Fruit fly (Drosophila melanogaster) whole organism, embryonic: ENCODE measurements around the gene toy.

Source experiments
- CG10209 ChIP-seq: fragments of 200-800 bp; sonication (Bioruptor generic); optimal IDR thresholded peaks from 3 replicates; lab custom pipeline; 2017; ENCODE audit warnings: missing biosample characterization, mild to moderate bottlenecking, missing genetic modification characterization, missing genetic modification reagents
- CG10267 ChIP-seq: fragments of 200-800 bp; sonication (Bioruptor generic); optimal IDR thresholded peaks from 2 replicates; lab custom pipeline; 2018; ENCODE audit warnings: missing biosample characterization, mild to moderate bottlenecking, missing genetic modification characterization, moderate library complexity
- CG10274 ChIP-seq: fragments of 200-800 bp; sonication (Bioruptor generic); optimal IDR thresholded peaks from 3 replicates; lab custom pipeline; 2017; ENCODE audit warnings: missing biosample characterization, mild to moderate bottlenecking, missing genetic modification characterization
- CG12744 ChIP-seq: fragments of 200-800 bp; sonication (Bioruptor generic); optimal IDR thresholded peaks from 2 replicates; lab custom pipeline; 2016; ENCODE audit warnings: missing biosample characterization, missing genetic modification characterization
- CG12942 ChIP-seq: fragments of 200-800 bp; sonication (Bioruptor generic); optimal IDR thresholded peaks from 3 replicates; lab custom pipeline; 2016; ENCODE audit warnings: missing biosample characterization, missing genetic modification characterization
- CG14965 ChIP-seq: fragments of 200-800 bp; sonication (Bioruptor generic); optimal IDR thresholded peaks from 2 replicates; lab custom pipeline; 2016; ENCODE audit warnings: missing biosample characterization, missing genetic modification characterization, borderline replicate concordance
- CG15696 ChIP-seq: fragments of 200-800 bp; sonication (Bioruptor generic); optimal IDR thresholded peaks from 2 replicates; lab custom pipeline; 2019; ENCODE audit warnings: missing biosample characterization, mild to moderate bottlenecking, missing genetic modification characterization, moderate library complexity
- CG1603 ChIP-seq: fragments of 200-800 bp; sonication (Bioruptor generic); optimal IDR thresholded peaks from 2 replicates; lab custom pipeline; 2019; ENCODE audit warnings: missing biosample characterization, mild to moderate bottlenecking, missing genetic modification characterization, moderate library complexity
- CG17385 ChIP-seq: fragments of 200-800 bp; sonication (Bioruptor generic); optimal IDR thresholded peaks from 3 replicates; lab custom pipeline; 2018; ENCODE audit warnings: missing biosample characterization, mild to moderate bottlenecking, missing genetic modification characterization
- CG17568 ChIP-seq: fragments of 200-800 bp; sonication (Bioruptor generic); optimal IDR thresholded peaks from 2 replicates; lab custom pipeline; 2018; ENCODE audit warnings: missing biosample characterization, mild to moderate bottlenecking, missing genetic modification characterization, moderate library complexity
- CG17829 ChIP-seq: fragments of 200-800 bp; optimal IDR thresholded peaks from 2 replicates; lab custom pipeline; 2019; ENCODE audit warnings: missing biosample characterization, mild to moderate bottlenecking, missing genetic modification characterization, moderate library complexity
- CG2129 ChIP-seq: fragments of 200-800 bp; sonication (Bioruptor generic); IDR thresholded peaks from 2 replicates; pipeline ENCODE4 v1.3.6; 2022; ENCODE audit warnings: missing biosample characterization, missing genetic modification characterization; ENCODE audit not compliant: partially characterized antibody
- CG30431 ChIP-seq: fragments of 200-800 bp; sonication (Bioruptor generic); optimal IDR thresholded peaks from 2 replicates; lab custom pipeline; 2017; ENCODE audit warnings: missing biosample characterization, missing genetic modification characterization
- CG3847 ChIP-seq: fragments of 200-800 bp; sonication (Bioruptor generic); IDR thresholded peaks from 2 replicates; pipeline ENCODE4 v1.3.6; 2022; ENCODE audit warnings: missing biosample characterization, missing genetic modification characterization
- CG42726 ChIP-seq: fragments of 200-800 bp; sonication (Bioruptor generic); IDR thresholded peaks from 2 replicates; pipeline ENCODE4 v1.3.6; 2022; ENCODE audit warnings: missing biosample characterization, missing genetic modification characterization; ENCODE audit not compliant: partially characterized antibody
- CG4617 ChIP-seq: fragments of 200-800 bp; sonication (Bioruptor generic); optimal IDR thresholded peaks from 3 replicates; lab custom pipeline; 2016; ENCODE audit warnings: missing biosample characterization, missing genetic modification characterization, borderline replicate concordance
- CG6854 ChIP-seq: fragments of 200-800 bp; sonication (Bioruptor generic); optimal IDR thresholded peaks from 3 replicates; lab custom pipeline; 2017; ENCODE audit warnings: missing biosample characterization, mild to moderate bottlenecking, missing genetic modification characterization
- CG9876 ChIP-seq: fragments of 200-800 bp; sonication (Bioruptor generic); optimal IDR thresholded peaks from 2 replicates; lab custom pipeline; 2016; ENCODE audit warnings: missing biosample characterization, missing genetic modification characterization
- CrebB ChIP-seq: fragments of 200-800 bp; sonication (Bioruptor generic); optimal IDR thresholded peaks from 3 replicates; lab custom pipeline; 2018; ENCODE audit warnings: missing biosample characterization, mild to moderate bottlenecking, missing genetic modification characterization
- Deaf1 ChIP-seq: fragments of 200-800 bp; optimal IDR thresholded peaks from 3 replicates; lab custom pipeline; 2019; ENCODE audit warnings: missing biosample characterization, mild to moderate bottlenecking, missing genetic modification characterization, moderate library complexity
- Dp ChIP-seq: fragments of 200-800 bp; sonication (Bioruptor generic); optimal IDR thresholded peaks from 2 replicates; lab custom pipeline; 2018; ENCODE audit warnings: missing biosample characterization, mild to moderate bottlenecking, missing genetic modification characterization, moderate library complexity
- Fer1 ChIP-seq: fragments of 200-800 bp; sonication (Bioruptor generic); optimal IDR thresholded peaks from 2 replicates; lab custom pipeline; 2017; ENCODE audit warnings: missing biosample characterization, mild to moderate bottlenecking, missing genetic modification characterization
- Hr3 ChIP-seq: fragments of 200-800 bp; sonication (Bioruptor generic); optimal IDR thresholded peaks from 3 replicates; lab custom pipeline; 2016; ENCODE audit warnings: missing biosample characterization, missing genetic modification characterization
- Lim3 ChIP-seq: fragments of 200-800 bp; sonication (Bioruptor generic); IDR thresholded peaks from 2 replicates; pipeline ENCODE4 v1.3.6; 2022; ENCODE audit warnings: missing biosample characterization, missing genetic modification characterization
- MBD-R2 ChIP-seq: fragments of 200-800 bp; sonication (Bioruptor generic); IDR thresholded peaks from 2 replicates; pipeline ENCODE4 v1.3.6; 2022; ENCODE audit warnings: missing biosample characterization, missing genetic modification characterization
- NK7.1 ChIP-seq: fragments of 200-800 bp; sonication (Bioruptor generic); optimal IDR thresholded peaks from 3 replicates; lab custom pipeline; 2016; ENCODE audit warnings: missing biosample characterization, missing genetic modification characterization
- Nf-YB ChIP-seq: fragments of 200-800 bp; sonication (Bioruptor generic); optimal IDR thresholded peaks from 3 replicates; lab custom pipeline; 2019; ENCODE audit warnings: missing biosample characterization, mild to moderate bottlenecking, missing genetic modification characterization, moderate library complexity
- Opbp ChIP-seq: fragments of 200-800 bp; sonication (Bioruptor generic); IDR thresholded peaks from 3 replicates; pipeline ENCODE4 v1.3.6; 2022; ENCODE audit warnings: missing biosample characterization, missing genetic modification characterization; ENCODE audit not compliant: partially characterized antibody
- PHDP ChIP-seq: fragments of 200-800 bp; sonication (Bioruptor generic); optimal IDR thresholded peaks from 3 replicates; lab custom pipeline; 2018; ENCODE audit warnings: missing biosample characterization, mild to moderate bottlenecking, missing genetic modification characterization, moderate library complexity
- Pdp1 ChIP-seq, 2 experiments: fragments of 200-800 bp; sonication (Bioruptor generic); optimal IDR thresholded peaks; 3 replicates each; lab custom pipeline; 2016; ENCODE audit warnings: missing biosample characterization in 2 of 2, missing genetic modification characterization in 2 of 2, mild to moderate bottlenecking in 1 of 2, moderate library complexity in 1 of 2
- Ptx1 ChIP-seq: fragments of 200-800 bp; sonication (Bioruptor generic); IDR thresholded peaks from 2 replicates; pipeline ENCODE4 v1.3.6; 2022; ENCODE audit warnings: missing biosample characterization, missing genetic modification characterization
- Sox100B ChIP-seq: fragments of 200-800 bp; sonication (Bioruptor generic); optimal IDR thresholded peaks from 3 replicates; lab custom pipeline; 2018; ENCODE audit warnings: missing biosample characterization, mild to moderate bottlenecking, missing genetic modification characterization
- Spps ChIP-seq: fragments of 200-800 bp; sonication (Bioruptor generic); optimal IDR thresholded peaks from 2 replicates; lab custom pipeline; 2018; ENCODE audit warnings: missing biosample characterization, mild to moderate bottlenecking, missing genetic modification characterization
- Taf1 ChIP-seq: fragments of 200-800 bp; sonication (Bioruptor generic); IDR thresholded peaks from 2 replicates; pipeline ENCODE4 v1.3.6; 2022; ENCODE audit warnings: missing biosample characterization, missing genetic modification characterization
- YL-1 ChIP-seq: fragments of 200-800 bp; sonication (Bioruptor generic); optimal IDR thresholded peaks from 3 replicates; lab custom pipeline; 2017; ENCODE audit warnings: missing biosample characterization, mild to moderate bottlenecking, missing genetic modification characterization
- ato ChIP-seq: fragments of 200-800 bp; sonication (Bioruptor generic); IDR thresholded peaks from 2 replicates; pipeline ENCODE4 v1.3.6; 2022; ENCODE audit warnings: missing biosample characterization, missing genetic modification characterization; ENCODE audit not compliant: partially characterized antibody
- ci ChIP-seq: fragments of 200-800 bp; sonication (Bioruptor generic); IDR thresholded peaks from 3 replicates; pipeline ENCODE4 v1.3.6; 2022; ENCODE audit warnings: missing biosample characterization, missing genetic modification characterization
- croc ChIP-seq: fragments of 200-800 bp; sonication (Bioruptor generic); conservative IDR thresholded peaks from 3 replicates; pipeline ENCODE4 v1.3.6; 2022; ENCODE audit warnings: missing biosample characterization, missing genetic modification characterization
- danr ChIP-seq: fragments of 200-800 bp; sonication (Bioruptor generic); IDR thresholded peaks from 2 replicates; pipeline ENCODE4 v1.3.6; 2022; ENCODE audit warnings: missing biosample characterization, missing genetic modification characterization
- eyg ChIP-seq: fragments of 200-800 bp; sonication (Bioruptor generic); optimal IDR thresholded peaks from 3 replicates; lab custom pipeline; 2016; ENCODE audit warnings: missing biosample characterization, missing genetic modification characterization
- gsb-n ChIP-seq: fragments of 200-800 bp; sonication (Bioruptor generic); optimal IDR thresholded peaks from 3 replicates; lab custom pipeline; 2018; ENCODE audit warnings: missing biosample characterization, mild to moderate bottlenecking, missing genetic modification characterization
- her ChIP-seq: fragments of 200-800 bp; sonication (Bioruptor generic); optimal IDR thresholded peaks from 2 replicates; lab custom pipeline; 2016; ENCODE audit warnings: missing biosample characterization, missing genetic modification characterization
- ken ChIP-seq: fragments of 200-800 bp; sonication (Bioruptor generic); IDR thresholded peaks from 3 replicates; pipeline ENCODE4 v1.3.6; 2022; ENCODE audit warnings: missing biosample characterization, missing genetic modification characterization
- lilli ChIP-seq: fragments of 200-800 bp; sonication (Bioruptor generic); optimal IDR thresholded peaks from 3 replicates; lab custom pipeline; 2016; ENCODE audit warnings: missing biosample characterization, missing genetic modification characterization
- org-1 ChIP-seq: fragments of 200-800 bp; sonication (Bioruptor generic); optimal IDR thresholded peaks from 2 replicates; lab custom pipeline; 2017; ENCODE audit warnings: missing biosample characterization, missing genetic modification characterization
- row ChIP-seq: fragments of 200-800 bp; sonication (Bioruptor generic); IDR thresholded peaks from 3 replicates; pipeline ENCODE4 v1.3.6; 2022; ENCODE audit warnings: missing biosample characterization, missing genetic modification characterization
- slou ChIP-seq: fragments of 200-800 bp; sonication (Bioruptor generic); optimal IDR thresholded peaks from 3 replicates; lab custom pipeline; 2016; ENCODE audit warnings: missing biosample characterization, missing genetic modification characterization
- trem ChIP-seq: fragments of 200-800 bp; optimal IDR thresholded peaks from 3 replicates; lab custom pipeline; 2019; ENCODE audit warnings: missing biosample characterization, mild to moderate bottlenecking, missing genetic modification characterization, moderate library complexity
- unc-4 ChIP-seq: fragments of 200-800 bp; sonication (Bioruptor generic); IDR thresholded peaks from 2 replicates; pipeline ENCODE4 v1.3.6; 2022; ENCODE audit warnings: missing biosample characterization, missing genetic modification characterization; ENCODE audit not compliant: partially characterized antibody

Gene toy

dm6 chr4:1026806-1027431, 37.4 kb downstream of the toy start, which contains the start of gene PlexA (continued):
- TF ChIP-seq Spps (tag; lab: Kevin White, UChicago) (peak; percentile 47), ato (GFP tag; lab: Robert Waterston, UW) (peak; percentile 54; the same call in 1 of the 2 replicates), eyg (GFP tag; lab: Kevin White, UChicago) (no peak), CG30431 (GFP tag; lab: Kevin White, UChicago) (peak; percentile 92), ken (GFP tag; lab: Robert Waterston, UW) (peak; percentile 95; the same call in 2 of the 3 replicates), CG3847 (GFP tag; lab: Robert Waterston, UW) (no peak; the same call in 1 of the 2 replicates), CG4617 (GFP tag; lab: Kevin White, UChicago) (peak; percentile 78), CG17829 (tag; lab: Kevin White, UChicago) (peak; percentile 87), CG14965 (GFP tag; lab: Kevin White, UChicago) (no peak), Ptx1 (peak; percentile 97), org-1 (GFP tag; lab: Kevin White, UChicago) (no peak), CrebB (tag; lab: Kevin White, UChicago) (peak; percentile 57), Hr3 (peak; percentile 93), ci (GFP tag; lab: Robert Waterston, UW) (peak; percentile 92), lilli (peak; percentile 72), her (peak; percentile 22), CG15696 (tag; lab: Kevin White, UChicago) (peak; percentile 86), Fer1 (peak; percentile 13), Nf-YB (peak; percentile 35), Taf1 (GFP tag; lab: Robert Waterston, UW) (peak; percentile 89), croc (GFP tag; lab: Robert Waterston, UW) (peak; percentile 90), CG17568 (GFP tag; lab: Kevin White, UChicago) (no peak), slou (peak; percentile 87), Deaf1 (tag; lab: Kevin White, UChicago) (no peak), CG2129 (GFP tag; lab: Robert Waterston, UW) (peak; percentile 19; the same call in 1 of the 2 replicates), CG10267 (tag; lab: Kevin White, UChicago) (peak; percentile 69), trem (tag; lab: Kevin White, UChicago) (peak; percentile 79), CG12744 (GFP tag; lab: Kevin White, UChicago) (no peak), YL-1 (GFP tag; lab: Kevin White, UChicago) (no peak), Dp (GFP tag; lab: Kevin White, UChicago) (no peak), danr (GFP tag; lab: Robert Waterston, UW) (peak; percentile 92), CG12942 (GFP tag; lab: Kevin White, UChicago) (peak; percentile 91), CG9876 (GFP tag; lab: Kevin White, UChicago) (peak; percentile 70), PHDP (tag; lab: Kevin White, UChicago) (peak; percentile 85), Lim3 (GFP tag; lab: Robert Waterston, UW) (no peak; the same call in 1 of the 2 replicates), CG17385 (peak; percentile 78), gsb-n (peak; percentile 81), Pdp1 (GFP tag; optimal IDR thresholded peaks at IDR 0.05; lab: Kevin White, UChicago) (peak; percentile 58 to 67), Opbp (GFP tag; lab: Robert Waterston, UW) (peak; percentile 58; the same call in 2 of the 3 replicates), row (GFP tag; lab: Robert Waterston, UW) (peak; percentile 96), MBD-R2 (GFP tag; lab: Robert Waterston, UW) (peak; percentile 73), CG10274 (GFP tag; lab: Kevin White, UChicago) (peak; percentile 40), CG6854 (GFP tag; lab: Kevin White, UChicago) (no peak), CG42726 (GFP tag; lab: Robert Waterston, UW) (0 out of 2 replicates have a peak, but pooled peaks have one; percentile 31), CG1603 (peak; percentile 94), CG10209 (GFP tag; lab: Kevin White, UChicago) (peak; percentile 88), Sox100B (GFP tag; lab: Kevin White, UChicago) (peak; percentile 52), unc-4 (peak; percentile 53), NK7.1 (GFP tag; lab: Kevin White, UChicago) (peak; percentile 12)
